Fruit fly (Drosophila melanogaster) whole organism, prepupa: ENCODE results near the gene Brr2.

Experiments used
- CG31627 ChIP-seq: fragments of 200-800 bp; sonication (Bioruptor generic); optimal IDR thresholded peaks from 3 replicates; lab custom pipeline; 2016; ENCODE audit warnings: missing biosample characterization, missing genetic modification characterization
- CG3919 ChIP-seq: fragments of 200-800 bp; sonication (Bioruptor generic); optimal IDR thresholded peaks from 3 replicates; lab custom pipeline; 2016; ENCODE audit warnings: missing biosample characterization, missing genetic modification characterization
- Hr39 ChIP-seq: fragments of 200-800 bp; sonication (Bioruptor generic); optimal IDR thresholded peaks from 2 replicates; lab custom pipeline; 2016; ENCODE audit warnings: missing biosample characterization, missing genetic modification characterization
- Sox14 ChIP-seq: fragments of 200-800 bp; sonication (Bioruptor generic); optimal IDR thresholded peaks from 3 replicates; lab custom pipeline; 2016; ENCODE audit warnings: missing biosample characterization, missing genetic modification characterization
- net ChIP-seq: fragments of 200-800 bp; sonication (Bioruptor generic); optimal IDR thresholded peaks from 3 replicates; lab custom pipeline; 2016; ENCODE audit warnings: missing biosample characterization, missing genetic modification characterization

- no peak for TF ChIP-seq net (GFP tag; lab: Kevin White, UChicago)
- no peak for TF ChIP-seq CG3919 (GFP tag; lab: Kevin White, UChicago)
- no peak for TF ChIP-seq Sox14 (GFP tag; lab: Kevin White, UChicago)
- TF ChIP-seq Hr39 (GFP tag; lab: Kevin White, UChicago) = no peak
- no peak for TF ChIP-seq CG31627 (GFP tag; lab: Kevin White, UChicago)
Measured at dm6 chr3L:15998217-15998616, 30.5 kb upstream of the Brr2 start.
